Fruit fly (Drosophila melanogaster): ENCODE data around the gene mura.
A peak's percentile ranks its signal among the peaks of the same experiment; 100 is the strongest.

Gene mura

dm6 chr3R:9515860-9516344, 35.7 kb downstream of the mura start, which contains the start of the genes mRpL47, CG8176 and Kdm3 (continued):
- TF ChIP-seq Deaf1 (tag; optimal IDR thresholded peaks at IDR 0.05) (peak; percentile 40), ERR (GFP tag; optimal IDR thresholded peaks at IDR 0.05) (peak; percentile 83), CG10565 (GFP tag; optimal IDR thresholded peaks at IDR 0.05) (no peak), lola (GFP tag; optimal IDR thresholded peaks at IDR 0.05) (peak in 1 of 3 experiments; percentile 19), sens (GFP tag) (peak; percentile 93), CG12744 (GFP tag; optimal IDR thresholded peaks at IDR 0.05) (peak; percentile 48), CG1792 (GFP tag; optimal IDR thresholded peaks at IDR 0.05) (peak; percentile 74), wor (GFP tag; IDR thresholded peaks at IDR 0.05) (no peak), CG30431 (GFP tag; optimal IDR thresholded peaks at IDR 0.05) (peak; percentile 19), chinmo (GFP tag; IDR thresholded peaks at IDR 0.05; ENCODE audit: partially characterized antibody) (no peak), insv (GFP tag; optimal IDR thresholded peaks at IDR 0.05) (peak in 1 of 2 experiments; percentile 52), twi (tag; optimal IDR thresholded peaks at IDR 0.05) (peak; percentile 28), da (GFP tag; optimal IDR thresholded peaks at IDR 0.05) (peak; percentile 16), CG10267 (tag; optimal IDR thresholded peaks at IDR 0.05) (peak; percentile 70), CG7987 (GFP tag; optimal IDR thresholded peaks at IDR 0.05) (peak; percentile 76), CG10979 (tag; optimal IDR thresholded peaks at IDR 0.05) (peak; percentile 50), Poxn (GFP tag; IDR thresholded peaks at IDR 0.05) (no peak), run (tag; optimal IDR thresholded peaks at IDR 0.05) (no peak), CTCF (GFP tag; optimal IDR thresholded peaks at IDR 0.05) (peak; percentile 45), fru (optimal IDR thresholded peaks at IDR 0.05) (no peak), CG12155 (GFP tag; optimal IDR thresholded peaks at IDR 0.05) (peak; percentile 70), ATbp (GFP tag; optimal IDR thresholded peaks at IDR 0.05) (no peak), YL-1 (GFP tag; optimal IDR thresholded peaks at IDR 0.05) (peak; percentile 94), PHDP (tag; optimal IDR thresholded peaks at IDR 0.05) (peak; percentile 1), salm (tag; optimal IDR thresholded peaks at IDR 0.05) (no peak), chif (GFP tag; optimal IDR thresholded peaks at IDR 0.05) (peak; percentile 53 to 60), CG18764 (GFP tag; optimal IDR thresholded peaks at IDR 0.05) (peak; percentile 55), pb (GFP tag; optimal IDR thresholded peaks at IDR 0.05) (peak; percentile 33), zf30C (GFP tag; optimal IDR thresholded peaks at IDR 0.05) (no peak), bcd (GFP tag; optimal IDR thresholded peaks at IDR 0.05) (no peak), Opbp (GFP tag; IDR thresholded peaks at IDR 0.05; ENCODE audit: partially characterized antibody) (no peak), CG17829 (tag; optimal IDR thresholded peaks at IDR 0.05) (peak; percentile 82), shn (GFP tag; optimal IDR thresholded peaks at IDR 0.05) (peak; percentile 79), ind (GFP tag; optimal IDR thresholded peaks at IDR 0.05) (peak; percentile 61), chm (GFP tag; IDR thresholded peaks at IDR 0.05) (no peak), NC2β (GFP tag; optimal IDR thresholded peaks at IDR 0.05) (peak; percentile 78), Mes4 (GFP tag; optimal IDR thresholded peaks at IDR 0.05) (no peak), grau (tag; optimal IDR thresholded peaks at IDR 0.05) (peak; percentile 63), sqz (GFP tag; optimal IDR thresholded peaks at IDR 0.05) (peak; percentile 51), CG7786 (GFP tag; optimal IDR thresholded peaks at IDR 0.05) (peak; percentile 72), CG15514 (GFP tag; optimal IDR thresholded peaks at IDR 0.05) (peak; percentile 89), cg (GFP tag; optimal IDR thresholded peaks at IDR 0.05) (peak; percentile 96), dpn (GFP tag; optimal IDR thresholded peaks at IDR 0.05) (peak; percentile 78), fu2 (GFP tag; optimal IDR thresholded peaks at IDR 0.05) (peak; percentile 69), CG2202 (tag; optimal IDR thresholded peaks at IDR 0.05) (peak; percentile 19), CG4404 (GFP tag; IDR thresholded peaks at IDR 0.05) (no peak), CG9609 (GFP tag; optimal IDR thresholded peaks at IDR 0.05) (peak; percentile 60), slp2 (GFP tag; optimal IDR thresholded peaks at IDR 0.05) (peak; percentile 58), emc (GFP tag; optimal IDR thresholded peaks at IDR 0.05) (peak; percentile 43), pros (GFP tag; optimal IDR thresholded peaks at IDR 0.05) (no peak), D19A (tag; optimal IDR thresholded peaks at IDR 0.05) (peak; percentile 43), B-H1 (GFP tag; IDR thresholded peaks at IDR 0.05) (no peak)
